Fruit fly (Drosophila melanogaster): ENCODE results near the gene CG9813.

The CG9813 gene

DNA sequence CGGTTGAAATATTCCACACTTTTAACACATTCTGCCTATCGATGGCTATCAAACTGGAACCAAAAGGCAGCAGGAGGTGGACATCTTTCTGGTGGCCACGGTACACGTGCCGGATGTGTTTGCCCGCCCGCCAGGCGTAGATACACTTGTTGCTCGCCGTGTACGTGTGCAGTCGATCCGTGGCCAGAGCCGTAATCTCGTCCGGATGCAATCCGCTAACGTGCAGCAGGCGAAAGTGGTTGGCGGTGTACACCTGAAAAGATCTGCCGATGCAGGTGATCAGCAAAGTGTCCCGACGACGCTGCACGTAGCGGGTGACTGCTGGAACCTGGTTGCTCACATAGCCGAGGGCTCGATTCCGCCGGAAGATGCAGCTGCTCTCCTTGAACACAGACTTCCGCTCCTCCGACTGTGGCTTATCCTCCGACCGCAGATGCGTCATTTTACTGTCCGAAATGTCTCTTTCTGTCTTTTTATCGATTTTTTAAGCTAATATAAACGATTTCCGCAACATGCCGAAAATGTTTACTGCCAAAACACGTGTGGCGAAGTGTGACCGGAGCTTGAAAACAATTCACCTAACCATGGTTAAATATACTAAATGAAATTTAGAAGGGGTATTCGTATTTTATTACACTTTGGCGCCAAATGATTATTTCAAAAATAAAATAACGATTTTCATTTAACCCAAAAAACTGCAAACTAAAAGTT lies 8.7 kb upstream of the CG9813 start, which contains the start of gene CG9799 (continued):
- TF ChIP-seq D (optimal IDR thresholded peaks at IDR 0.05) (no peak), D (GFP tag; optimal IDR thresholded peaks at IDR 0.05) (no peak), CG8924 (tag; optimal IDR thresholded peaks at IDR 0.05) (no peak), Adf1 (GFP tag; IDR thresholded peaks at IDR 0.05) (no peak), kah (GFP tag; optimal IDR thresholded peaks at IDR 0.05) (no peak), CG11093 (GFP tag; IDR thresholded peaks at IDR 0.05) (0 out of 3 replicates have a peak, but pooled peaks have one; percentile 44), Gug (GFP tag; IDR thresholded peaks at IDR 0.05) (no peak), lilli (GFP tag; optimal IDR thresholded peaks at IDR 0.05) (no peak), cg (GFP tag; optimal IDR thresholded peaks at IDR 0.05) (no peak), chn (GFP tag; optimal IDR thresholded peaks at IDR 0.05) (no peak), Nf-YA (GFP tag; IDR thresholded peaks at IDR 0.05) (no peak), Hey (tag; optimal IDR thresholded peaks at IDR 0.05) (no peak), CG16813 (GFP tag; IDR thresholded peaks at IDR 0.05; ENCODE audit: partially characterized antibody) (no peak), CG14014 (GFP tag; IDR thresholded peaks at IDR 0.05) (no peak), disco-r (GFP tag; optimal IDR thresholded peaks at IDR 0.05) (no peak), CG7357 (GFP tag; IDR thresholded peaks at IDR 0.05) (no peak), fd102C (GFP tag; optimal IDR thresholded peaks at IDR 0.05) (no peak), CG3065 (GFP tag; optimal IDR thresholded peaks at IDR 0.05) (no peak), CG14667 (GFP tag; IDR thresholded peaks at IDR 0.05) (no peak), Gsc (GFP tag; IDR thresholded peaks at IDR 0.05) (no peak), unpg (GFP tag; optimal IDR thresholded peaks at IDR 0.05) (no peak), H2.0 (GFP tag; IDR thresholded peaks at IDR 0.05) (no peak), CG12155 (GFP tag; optimal IDR thresholded peaks at IDR 0.05) (no peak), chif (GFP tag; optimal IDR thresholded peaks at IDR 0.05) (no peak), HmgD (GFP tag; optimal IDR thresholded peaks at IDR 0.05) (no peak), CG17829 (tag; optimal IDR thresholded peaks at IDR 0.05) (no peak), ranshi (GFP tag; IDR thresholded peaks at IDR 0.05) (no peak), Ada2b (GFP tag; IDR thresholded peaks at IDR 0.05) (no peak), CG32532 (GFP tag; IDR thresholded peaks at IDR 0.05) (peak; percentile 56), CG12744 (GFP tag; optimal IDR thresholded peaks at IDR 0.05) (no peak), az2 (GFP tag; optimal IDR thresholded peaks at IDR 0.05) (no peak), pum (GFP tag; optimal IDR thresholded peaks at IDR 0.05) (no peak), lmd (GFP tag; IDR thresholded peaks at IDR 0.05) (no peak), tll (GFP tag; optimal IDR thresholded peaks at IDR 0.05) (no peak), hbn (GFP tag; IDR thresholded peaks at IDR 0.05; ENCODE audit: partially characterized antibody) (no peak), CG12236 (GFP tag; optimal IDR thresholded peaks at IDR 0.05) (no peak), dm (GFP tag; optimal IDR thresholded peaks at IDR 0.05) (peak; percentile 92), CHES-1-like (GFP tag; optimal IDR thresholded peaks at IDR 0.05) (no peak), btn (GFP tag; optimal IDR thresholded peaks at IDR 0.05) (no peak), pho (GFP tag; optimal IDR thresholded peaks at IDR 0.05) (no peak), HLH4C (GFP tag; IDR thresholded peaks at IDR 0.05; ENCODE audit: partially characterized antibody) (no peak), CG13123 (GFP tag; optimal IDR thresholded peaks at IDR 0.05) (no peak), Awh (GFP tag; IDR thresholded peaks at IDR 0.05) (peak; percentile 50; the same call in 1 of the 2 replicates), CG10366 (GFP tag; IDR thresholded peaks at IDR 0.05) (no peak), ap (GFP tag; IDR thresholded peaks at IDR 0.05) (no peak), B-H2 (GFP tag; optimal IDR thresholded peaks at IDR 0.05) (no peak), Doc2 (GFP tag; IDR thresholded peaks at IDR 0.05) (no peak), eyg (GFP tag; optimal IDR thresholded peaks at IDR 0.05) (no peak), bcd (GFP tag; optimal IDR thresholded peaks at IDR 0.05) (no peak), Nf-YC (tag; optimal IDR thresholded peaks at IDR 0.05) (no peak), ems (GFP tag; optimal IDR thresholded peaks at IDR 0.05) (no peak), ATbp (GFP tag; optimal IDR thresholded peaks at IDR 0.05) (no peak)
